Worm (Caenorhabditis elegans): ENCODE measurements around the gene chil-17.

chil-17 gene

DNA sequence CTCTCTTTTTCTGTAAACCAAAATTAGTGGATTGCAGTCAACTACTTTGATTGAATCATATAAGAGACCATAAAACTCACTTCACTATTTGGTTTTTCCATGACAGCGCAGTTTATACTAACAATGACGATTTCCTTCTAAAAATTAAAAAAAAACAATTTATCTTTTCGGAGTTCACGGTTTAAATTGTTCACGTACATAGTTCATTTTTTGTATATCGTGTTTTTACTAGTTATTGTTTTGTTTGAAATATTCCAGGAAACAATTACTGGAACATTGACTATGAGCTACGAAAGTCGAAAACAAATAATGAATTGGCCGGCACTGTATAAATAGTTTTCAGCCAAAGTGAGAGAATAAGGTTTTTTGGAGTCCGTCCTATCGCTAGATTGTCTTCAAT is 47.2 kb downstream of the chil-17 start, which contains the start of gene lido-17:
Gene lido-17 (minus strand): TSS at position 101 of the 400 bp plus-strand sequence.
- TF ChIP-seq W03F9.2 (tag; optimal IDR thresholded peaks at IDR 0.05), result no peak
- TF ChIP-seq him-1 (tag; optimal IDR thresholded peaks at IDR 0.05), result no peak
- no peak for TF ChIP-seq dao-5 (tag; optimal IDR thresholded peaks at IDR 0.05)
